Fruit fly (Drosophila melanogaster) whole organism: ENCODE measurements around the gene Ugt35E2.

Experiments used
- CG8478 ChIP-seq: fragments of >200 bp; optimal IDR thresholded peaks from 2 replicates; lab custom pipeline; 2018; ENCODE audit warnings: inconsistent platforms
- Dll ChIP-seq: fragments of >200 bp; optimal IDR thresholded peaks from 2 replicates; lab custom pipeline; 2017
- EcR ChIP-seq, 2 experiments: fragments of >200 bp; optimal IDR thresholded peaks; 2 replicates each; lab custom pipeline; 2017; ENCODE audit warnings: missing biosample characterization in 2 of 2, missing genetic modification characterization in 2 of 2, missing genetic modification reagents in 2 of 2
- pan ChIP-seq: fragments of >200 bp; optimal IDR thresholded peaks from 2 replicates; lab custom pipeline; 2017
- psq ChIP-seq: fragments of >200 bp; optimal IDR thresholded peaks from 2 replicates; lab custom pipeline; 2017
- usp ChIP-seq: fragments of >200 bp; optimal IDR thresholded peaks from 2 replicates; lab custom pipeline; 2017; ENCODE audit warnings: missing biosample characterization, missing genetic modification characterization, mixed read lengths

DNA sequence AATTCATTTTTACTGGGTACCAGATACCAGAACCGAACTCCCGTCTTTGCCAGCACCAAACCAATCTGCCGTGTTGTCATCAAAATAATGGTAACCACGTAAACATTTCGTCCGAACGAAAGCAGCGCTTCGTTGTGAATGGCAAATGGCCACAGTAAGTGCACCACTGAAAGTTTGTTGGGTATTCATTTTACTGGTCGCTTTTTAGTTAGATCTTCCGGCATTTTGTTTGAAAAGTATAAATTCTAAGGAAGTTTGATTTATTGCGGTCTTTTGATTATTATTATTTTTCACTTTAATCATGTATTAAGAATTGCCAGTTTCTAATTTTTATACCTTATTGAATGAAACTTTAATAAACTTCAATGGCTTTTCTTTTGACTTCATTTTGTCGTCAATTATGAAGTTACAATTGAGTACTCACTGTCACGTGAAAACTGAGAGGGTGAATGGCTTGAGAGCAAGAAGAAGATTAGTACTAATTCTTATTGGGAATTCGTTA, 46.7 kb upstream of the Ugt35E2 start, which contains the start of gene ZnT86D:
- TF ChIP-seq CG8478 (lab: Kevin White, UChicago): no peak
- TF ChIP-seq usp (GFP tag; lab: Kevin White, UChicago): no peak
- TF ChIP-seq pan (lab: Kevin White, UChicago): no peak
- TF ChIP-seq Dll: no peak
- no peak for TF ChIP-seq psq (lab: Kevin White, UChicago)
- TF ChIP-seq EcR (GFP tag; optimal IDR thresholded peaks at IDR 0.05; lab: Kevin White, UChicago): no peak
